Worm (Caenorhabditis elegans): ENCODE data around the gene T28A11.20.

DNA sequence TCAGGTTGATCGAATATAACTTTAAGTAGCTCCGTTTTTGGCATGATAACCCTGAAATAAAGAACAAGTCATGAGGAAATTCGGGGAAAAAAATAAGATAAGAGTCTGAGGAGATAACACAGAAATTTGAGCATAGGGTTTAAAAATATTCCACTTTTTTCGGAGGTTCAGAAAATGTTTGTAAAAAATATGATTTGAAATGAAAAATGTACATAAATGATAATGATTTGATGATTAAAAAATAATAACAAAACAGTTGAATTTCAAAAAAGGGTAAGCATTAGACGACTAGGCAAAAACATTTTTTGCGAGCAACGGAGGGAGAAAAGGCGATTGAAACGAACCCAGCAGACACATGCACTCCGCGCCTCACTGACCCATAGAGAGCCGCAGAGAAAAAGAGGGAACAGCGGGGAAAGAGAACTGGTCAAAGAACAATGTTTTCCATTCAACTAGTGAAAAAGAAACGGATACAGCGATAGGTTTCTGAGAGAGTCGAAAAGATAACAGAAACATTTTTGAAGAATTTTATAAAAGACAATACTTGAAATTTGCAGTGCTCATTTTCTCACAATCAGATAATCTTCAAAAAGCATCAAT lies 39.1 kb upstream of the T28A11.20 start, which contains the start of gene arrd-18:
- TF ChIP-seq B0310.2 (tag; optimal IDR thresholded peaks at IDR 0.05): no peak
- TF ChIP-seq ceh-36 (tag; optimal IDR thresholded peaks at IDR 0.05): no peak
- TF ChIP-seq ama-1 (optimal IDR thresholded peaks at IDR 0.05): no peak

All from whole organism, early embryonic.